Worm (Caenorhabditis elegans) whole organism, L2 larva: ENCODE data around the gene sre-36.

ENCODE experiments used
- C34F6.9 ChIP-seq: fragments of 150-350 bp; optimal IDR thresholded peaks from 2 replicates; lab custom pipeline; 2014; ENCODE audit warnings: missing biosample characterization, missing genetic modification characterization
- F13H6.1 ChIP-seq: sonication (generic microtip); optimal IDR thresholded peaks from 2 replicates; lab custom pipeline; 2016; ENCODE audit warnings: missing genetic modification characterization, missing compliant biosample characterization
- R02D3.7 ChIP-seq: fragments of 150-350 bp; optimal IDR thresholded peaks from 2 replicates; lab custom pipeline; 2014; ENCODE audit warnings: missing biosample characterization, missing genetic modification characterization
- Y55F3AM.14 ChIP-seq: fragments of 200-800 bp; sonication (Bioruptor generic); optimal IDR thresholded peaks from 2 replicates; lab custom pipeline; 2018; ENCODE audit warnings: mild to moderate bottlenecking, missing genetic modification characterization, missing compliant biosample characterization
- ZK546.5 ChIP-seq: sonication (generic microtip); optimal IDR thresholded peaks from 2 replicates; lab custom pipeline; 2017; ENCODE audit warnings: missing biosample characterization, missing genetic modification characterization
- alr-1 ChIP-seq: fragments of 150-350 bp; optimal IDR thresholded peaks from 2 replicates; lab custom pipeline; 2014; ENCODE audit warnings: missing biosample characterization, missing genetic modification characterization
- aly-2 ChIP-seq: fragments of 150-350 bp; optimal IDR thresholded peaks from 2 replicates; lab custom pipeline; 2014; ENCODE audit warnings: missing biosample characterization, missing genetic modification characterization
- ama-1 ChIP-seq: fragments of 150-350 bp; optimal IDR thresholded peaks from 2 replicates; lab custom pipeline; 2018; ENCODE audit warnings: inconsistent platforms
- blmp-1 ChIP-seq: sonication (generic microtip); optimal IDR thresholded peaks from 2 replicates; lab custom pipeline; 2017; ENCODE audit warnings: missing genetic modification characterization, mild to moderate bottlenecking, missing compliant biosample characterization, antibody characterized with exemption, moderate library complexity; ENCODE audit not compliant: insufficient read depth
- ceh-16 ChIP-seq: fragments of 150-350 bp; optimal IDR thresholded peaks from 2 replicates; lab custom pipeline; 2014; ENCODE audit warnings: missing biosample characterization, missing genetic modification characterization
- ceh-82 ChIP-seq: fragments of 150-350 bp; optimal IDR thresholded peaks from 2 replicates; lab custom pipeline; 2014; ENCODE audit warnings: missing biosample characterization, missing genetic modification characterization
- crh-2 ChIP-seq: sonication (generic microtip); optimal IDR thresholded peaks from 2 replicates; lab custom pipeline; 2017; ENCODE audit warnings: missing biosample characterization, missing genetic modification characterization
- dmd-4 ChIP-seq: sonication (generic microtip); optimal IDR thresholded peaks from 2 replicates; lab custom pipeline; 2017; ENCODE audit warnings: missing biosample characterization, missing genetic modification characterization
- egl-27 ChIP-seq: sonication (generic microtip); optimal IDR thresholded peaks from 3 replicates; lab custom pipeline; 2017; ENCODE audit warnings: missing biosample characterization, missing genetic modification reagents, missing genetic modification characterization
- elt-1 ChIP-seq: fragments of 150-350 bp; optimal IDR thresholded peaks from 2 replicates; lab custom pipeline; 2014; ENCODE audit warnings: missing biosample characterization, missing genetic modification characterization
- lin-13 ChIP-seq: fragments of 150-350 bp; optimal IDR thresholded peaks from 2 replicates; lab custom pipeline; 2014; ENCODE audit warnings: missing biosample characterization, missing genetic modification reagents, missing genetic modification characterization
- lin-39 ChIP-seq: fragments of 150-350 bp; optimal IDR thresholded peaks from 2 replicates; lab custom pipeline; 2014; ENCODE audit warnings: missing biosample characterization, missing genetic modification reagents, missing genetic modification characterization
- mbf-1 ChIP-seq: sonication (generic microtip); optimal IDR thresholded peaks from 2 replicates; lab custom pipeline; 2017; ENCODE audit warnings: missing biosample characterization, missing genetic modification characterization
- nhr-10 ChIP-seq: sonication (generic microtip); optimal IDR thresholded peaks from 2 replicates; lab custom pipeline; 2017; ENCODE audit warnings: missing biosample characterization, missing genetic modification characterization
- nhr-12 ChIP-seq: fragments of 150-350 bp; optimal IDR thresholded peaks from 2 replicates; lab custom pipeline; 2014; ENCODE audit warnings: missing biosample characterization, missing genetic modification characterization
- nhr-129 ChIP-seq: fragments of 150-350 bp; optimal IDR thresholded peaks from 2 replicates; lab custom pipeline; 2014; ENCODE audit warnings: missing biosample characterization, missing genetic modification characterization
- nhr-21 ChIP-seq: fragments of 150-350 bp; optimal IDR thresholded peaks from 2 replicates; lab custom pipeline; 2014; ENCODE audit warnings: missing biosample characterization, missing genetic modification characterization
- nhr-25 ChIP-seq: fragments of 150-350 bp; sonication (generic microtip); optimal IDR thresholded peaks from 3 replicates; lab custom pipeline; 2014; ENCODE audit warnings: missing biosample characterization, missing genetic modification characterization
- nhr-77 ChIP-seq: fragments of 150-350 bp; optimal IDR thresholded peaks from 2 replicates; lab custom pipeline; 2014; ENCODE audit warnings: missing biosample characterization, missing genetic modification characterization
- skn-1 ChIP-seq: sonication (generic microtip); optimal IDR thresholded peaks from 2 replicates; lab custom pipeline; 2017; ENCODE audit warnings: missing biosample characterization, missing genetic modification characterization
- unc-39 ChIP-seq: fragments of 150-350 bp; optimal IDR thresholded peaks from 2 replicates; lab custom pipeline; 2014; ENCODE audit warnings: missing biosample characterization, missing genetic modification characterization
- unc-55 ChIP-seq: fragments of 150-350 bp; sonication (generic microtip); optimal IDR thresholded peaks from 3 replicates; lab custom pipeline; 2014; ENCODE audit warnings: missing biosample characterization, missing genetic modification reagents, missing genetic modification characterization
- unc-62 ChIP-seq: fragments of 150-350 bp; optimal IDR thresholded peaks from 2 replicates; lab custom pipeline; 2014; ENCODE audit warnings: missing biosample characterization, missing genetic modification reagents, missing genetic modification characterization
- zag-1 ChIP-seq: fragments of 150-350 bp; optimal IDR thresholded peaks from 2 replicates; lab custom pipeline; 2014; ENCODE audit warnings: missing biosample characterization, missing genetic modification characterization
- ztf-1 ChIP-seq: fragments of 200-800 bp; sonication (Bioruptor generic); conservative IDR thresholded peaks from 2 replicates; pipeline ENCODE4 v1.3.6; 2022; ENCODE audit warnings: missing genetic modification characterization, missing compliant biosample characterization
- ztf-11 ChIP-seq: sonication (generic microtip); optimal IDR thresholded peaks from 2 replicates; lab custom pipeline; 2017; ENCODE audit warnings: missing biosample characterization, missing genetic modification characterization
- ztf-4 ChIP-seq: fragments of 150-350 bp; optimal IDR thresholded peaks from 2 replicates; lab custom pipeline; 2014; ENCODE audit warnings: missing biosample characterization, missing genetic modification characterization

The sre-36 gene

ce11 chrV:16424428-16424827 is 24.9 kb downstream of the sre-36 start, which contains the start of gene srw-29:
Gene srw-29, minus strand, starts transcription at chrV:16424528.
- no peak for TF ChIP-seq nhr-12 (tag; lab: Kevin White, UChicago)
- no peak for TF ChIP-seq lin-39 (tag; lab: Kevin White, UChicago)
- no peak for TF ChIP-seq ZK546.5 (tag; lab: Kevin White, UChicago)
- no peak for TF ChIP-seq crh-2 (tag; lab: Kevin White, UChicago)
- no peak for TF ChIP-seq R02D3.7 (tag; lab: Kevin White, UChicago)
- no peak for TF ChIP-seq unc-55 (GFP tag; lab: Kevin White, UChicago)
- no peak for TF ChIP-seq zag-1 (tag; lab: Kevin White, UChicago)
- no peak for TF ChIP-seq ztf-1 (GFP tag; lab: Robert Waterston, UW)
- no peak for TF ChIP-seq unc-62
- no peak for TF ChIP-seq ceh-82 (tag; lab: Kevin White, UChicago)
- TF ChIP-seq alr-1: no peak
- no peak for TF ChIP-seq nhr-21 (tag; lab: Kevin White, UChicago)
- no peak for TF ChIP-seq blmp-1 (tag; lab: Kevin White, UChicago)
- TF ChIP-seq Y55F3AM.14 (GFP tag; lab: Kevin White, UChicago): no peak
- no peak for TF ChIP-seq mbf-1
- no peak for TF ChIP-seq egl-27 (tag; lab: Kevin White, UChicago)
- TF ChIP-seq nhr-25 (tag; lab: Kevin White, UChicago): no peak

ce11 chrV:16429503-16429902 is 30.0 kb downstream of the sre-36 start, which contains the start of gene F26D2.10:
Gene F26D2.10, minus strand, starts transcription at chrV:16429603.
- TF ChIP-seq nhr-12 (tag; lab: Kevin White, UChicago) (no peak), ama-1 (lab: Kevin White, UChicago) (no peak), Y55F3AM.14 (GFP tag; lab: Kevin White, UChicago) (no peak), nhr-77 (no peak)

- TF ChIP-seq aly-2 (tag; lab: Kevin White, UChicago) (no peak), F13H6.1 (tag; lab: Kevin White, UChicago) (no peak), nhr-25 (tag; lab: Kevin White, UChicago) (no peak)
Measured at ce11 chrV:16429940-16430339, 30.5 kb downstream of the sre-36 start, which contains the start of gene str-73. Gene str-73, plus strand, starts transcription at chrV:16430240.

- TF ChIP-seq nhr-12 (tag; lab: Kevin White, UChicago) (no peak), ztf-11 (no peak), zag-1 (tag; lab: Kevin White, UChicago) (no peak), skn-1 (no peak)
Measured at ce11 chrV:16433471-16433870, 34.0 kb downstream of the sre-36 start, which contains the start of gene clec-234. Gene clec-234, minus strand, starts transcription at chrV:16433571.

ce11 chrV:16435510-16435909 is 36.0 kb downstream of the sre-36 start, which contains the start of the genes F26D2.13 and F26D2.14:
Gene F26D2.13, minus strand, starts transcription at chrV:16435610.
Gene F26D2.14, plus strand, starts transcription at chrV:16435855.
- TF ChIP-seq ztf-4 (tag; lab: Kevin White, UChicago) (no peak), lin-13 (GFP tag; lab: Kevin White, UChicago) (no peak), ZK546.5 (tag; lab: Kevin White, UChicago) (no peak), nhr-10 (tag; lab: Kevin White, UChicago) (no peak), unc-55 (GFP tag; lab: Kevin White, UChicago) (no peak), nhr-77 (no peak), C34F6.9 (tag; lab: Kevin White, UChicago) (no peak), zag-1 (tag; lab: Kevin White, UChicago) (no peak), nhr-129 (no peak), ama-1 (lab: Kevin White, UChicago) (no peak), egl-27 (tag; lab: Kevin White, UChicago) (no peak), skn-1 (no peak), elt-1 (tag; lab: Kevin White, UChicago) (no peak), lin-39 (tag; lab: Kevin White, UChicago) (no peak), unc-62 (no peak)
- TF ChIP-seq, all 48 proteins: peak for 0

ce11 chrV:16437546-16437945 is 38.1 kb downstream of the sre-36 start, which contains the start of gene F26D2.15:
Gene F26D2.15, plus strand, starts transcription at chrV:16437846.
- TF ChIP-seq lin-39 (tag; lab: Kevin White, UChicago): no peak
- TF ChIP-seq dmd-4 (tag; lab: Kevin White, UChicago): no peak
- no peak for TF ChIP-seq ceh-82 (tag; lab: Kevin White, UChicago)
- TF ChIP-seq ceh-16 (tag; lab: Kevin White, UChicago): no peak
- TF ChIP-seq elt-1 (tag; lab: Kevin White, UChicago): no peak
- TF ChIP-seq egl-27 (tag; lab: Kevin White, UChicago): no peak
- no peak for TF ChIP-seq nhr-21 (tag; lab: Kevin White, UChicago)
- TF ChIP-seq unc-39 (tag; lab: Kevin White, UChicago): no peak
- no peak for TF ChIP-seq nhr-129
- no peak for TF ChIP-seq blmp-1 (tag; lab: Kevin White, UChicago)
